Worm (Caenorhabditis elegans) whole organism, young adult: Measurements from ENCODE around the gene F11C7.6.

Experiments
- B0336.3 ChIP-seq: fragments of 200-800 bp; sonication (Bioruptor generic); IDR thresholded peaks from 2 replicates; pipeline ENCODE4 v1.3.6; 2022; ENCODE audit warnings: missing genetic modification characterization, missing compliant biosample characterization
- F23B12.7 ChIP-seq: sonication (generic microtip); optimal IDR thresholded peaks from 2 replicates; lab custom pipeline; 2017; ENCODE audit warnings: missing genetic modification characterization, mild to moderate bottlenecking, missing compliant biosample characterization, antibody characterized with exemption, moderate library complexity; ENCODE audit not compliant: insufficient read depth
- F55B11.4 ChIP-seq: sonication (generic microtip); optimal IDR thresholded peaks from 2 replicates; lab custom pipeline; 2016; ENCODE audit warnings: missing compliant biosample characterization, missing genetic modification characterization, borderline replicate concordance; ENCODE audit not compliant: insufficient read depth
- F57A8.1 ChIP-seq: fragments of 200-800 bp; sonication (Bioruptor generic); optimal IDR thresholded peaks from 2 replicates; lab custom pipeline; 2018; ENCODE audit warnings: mild to moderate bottlenecking, missing genetic modification characterization, moderate library complexity, missing compliant biosample characterization
- K11D2.4 ChIP-seq: fragments of 200-800 bp; sonication (Bioruptor generic); IDR thresholded peaks from 2 replicates; pipeline ENCODE4 v1.3.6; 2022; ENCODE audit warnings: missing genetic modification reagents, missing genetic modification characterization, missing compliant biosample characterization
- T07F8.4 ChIP-seq: sonication (generic microtip); optimal IDR thresholded peaks from 2 replicates; lab custom pipeline; 2016; ENCODE audit warnings: mild to moderate bottlenecking, missing genetic modification characterization, moderate library complexity, missing compliant biosample characterization
- Y53F4B.3 ChIP-seq: fragments of 200-800 bp; sonication (Bioruptor generic); IDR thresholded peaks from 2 replicates; pipeline ENCODE4 v1.3.6; 2022; ENCODE audit warnings: missing genetic modification reagents, missing genetic modification characterization, missing compliant biosample characterization
- Y79H2A.3 ChIP-seq: fragments of 200-800 bp; sonication (Bioruptor generic); conservative IDR thresholded peaks from 2 replicates; pipeline ENCODE4 v1.3.6; 2022; ENCODE audit warnings: missing genetic modification reagents, missing genetic modification characterization, missing compliant biosample characterization
- Y95B8A.8 ChIP-seq: fragments of 200-800 bp; sonication (Bioruptor generic); IDR thresholded peaks from 2 replicates; pipeline ENCODE4 v1.3.6; 2022; ENCODE audit warnings: missing genetic modification reagents, missing genetic modification characterization, missing compliant biosample characterization
- athp-1 ChIP-seq: sonication (generic microtip); optimal IDR thresholded peaks from 2 replicates; lab custom pipeline; 2017; ENCODE audit warnings: mild to moderate bottlenecking, missing genetic modification characterization, missing compliant biosample characterization
- attf-5 ChIP-seq: fragments of 200-800 bp; sonication (Bioruptor generic); optimal IDR thresholded peaks from 2 replicates; lab custom pipeline; 2018; ENCODE audit warnings: mild to moderate bottlenecking, missing genetic modification characterization, missing compliant biosample characterization
- ccch-3 ChIP-seq: fragments of 200-800 bp; sonication (Bioruptor generic); optimal IDR thresholded peaks from 2 replicates; lab custom pipeline; 2018; ENCODE audit warnings: mild to moderate bottlenecking, missing genetic modification characterization, missing compliant biosample characterization
- ceh-100 ChIP-seq: fragments of 200-800 bp; sonication (Bioruptor generic); IDR thresholded peaks from 2 replicates; pipeline ENCODE4 v1.3.6; 2022; ENCODE audit warnings: missing genetic modification reagents, missing genetic modification characterization, missing compliant biosample characterization
- ceh-27 ChIP-seq: fragments of 200-800 bp; sonication (Bioruptor generic); optimal IDR thresholded peaks from 2 replicates; lab custom pipeline; 2018; ENCODE audit warnings: mild to moderate bottlenecking, missing genetic modification characterization, moderate library complexity, missing compliant biosample characterization
- die-1 ChIP-seq: sonication (generic microtip); optimal IDR thresholded peaks from 2 replicates; lab custom pipeline; 2016; ENCODE audit warnings: missing genotype, mild to moderate bottlenecking, missing genetic modification characterization, missing compliant biosample characterization
- dox-1 ChIP-seq: fragments of 200-800 bp; sonication (Bioruptor generic); IDR thresholded peaks from 2 replicates; pipeline ENCODE4 v1.3.6; 2022; ENCODE audit warnings: missing genetic modification reagents, missing genetic modification characterization, missing compliant biosample characterization
- dpff-1 ChIP-seq: sonication (generic microtip); optimal IDR thresholded peaks from 2 replicates; lab custom pipeline; 2017; ENCODE audit warnings: mild to moderate bottlenecking, missing genetic modification characterization, missing compliant biosample characterization
- ets-4 ChIP-seq: fragments of 200-800 bp; sonication (Bioruptor generic); optimal IDR thresholded peaks from 2 replicates; lab custom pipeline; 2018; ENCODE audit warnings: mild to moderate bottlenecking, missing genetic modification characterization, missing compliant biosample characterization
- fkh-3 ChIP-seq: sonication (generic microtip); optimal IDR thresholded peaks from 2 replicates; lab custom pipeline; 2016; ENCODE audit warnings: mild to moderate bottlenecking, missing genetic modification characterization, missing compliant biosample characterization
- hlh-12 ChIP-seq: sonication (generic microtip); optimal IDR thresholded peaks from 2 replicates; lab custom pipeline; 2016; ENCODE audit warnings: missing genetic modification characterization, missing compliant biosample characterization
- hmg-1.2 ChIP-seq: fragments of 200-800 bp; sonication (Bioruptor generic); IDR thresholded peaks from 2 replicates; pipeline ENCODE4 v1.3.6; 2022; ENCODE audit warnings: missing genetic modification reagents, missing genetic modification characterization, missing compliant biosample characterization
- hsf-1 ChIP-seq: fragments of 200-800 bp; sonication (Bioruptor generic); IDR thresholded peaks from 2 replicates; pipeline ENCODE4 v1.3.6; 2022; ENCODE audit warnings: missing genetic modification reagents, missing genetic modification characterization, missing compliant biosample characterization
- let-526 ChIP-seq: fragments of 200-800 bp; sonication (Bioruptor generic); IDR thresholded peaks from 2 replicates; pipeline ENCODE4 v1.3.6; 2022; ENCODE audit warnings: missing genetic modification reagents, missing genetic modification characterization, missing compliant biosample characterization
- lin-26 ChIP-seq: fragments of 200-800 bp; sonication (Bioruptor generic); IDR thresholded peaks from 2 replicates; pipeline ENCODE4 v1.3.6; 2022; ENCODE audit warnings: missing genetic modification reagents, missing genetic modification characterization, missing compliant biosample characterization
- lin-35 ChIP-seq, 3 experiments: fragments of 150-350 bp in 2 of 3; sonication (generic microtip) in 1 of 3; optimal IDR thresholded peaks; 2 replicates each; lab custom pipeline; 2014 to 2018; ENCODE audit warnings: missing biosample characterization in 3 of 3, missing genetic modification characterization in 3 of 3, missing genetic modification reagents in 3 of 3
- lin-40 ChIP-seq: sonication (generic microtip); optimal IDR thresholded peaks from 2 replicates; lab custom pipeline; 2016; ENCODE audit warnings: missing genetic modification characterization, mild to moderate bottlenecking, missing compliant biosample characterization, missing genotype, missing genetic modification reagents
- madf-10 ChIP-seq: sonication (generic microtip); optimal IDR thresholded peaks from 2 replicates; lab custom pipeline; 2016; ENCODE audit warnings: mild to moderate bottlenecking, missing genetic modification characterization, missing compliant biosample characterization
- madf-6 ChIP-seq: fragments of 200-800 bp; sonication (Bioruptor generic); IDR thresholded peaks from 2 replicates; pipeline ENCODE4 v1.3.6; 2022; ENCODE audit warnings: missing genetic modification reagents, missing genetic modification characterization, missing compliant biosample characterization
- mcd-1 ChIP-seq: fragments of 200-800 bp; sonication (Bioruptor generic); IDR thresholded peaks from 2 replicates; pipeline ENCODE4 v1.3.6; 2022; ENCODE audit warnings: missing genetic modification reagents, missing genetic modification characterization, missing compliant biosample characterization
- nfya-1 ChIP-seq: sonication (generic microtip); optimal IDR thresholded peaks from 2 replicates; lab custom pipeline; 2017; ENCODE audit warnings: antibody characterized with exemption, missing compliant biosample characterization, missing genetic modification characterization, borderline replicate concordance; ENCODE audit not compliant: insufficient read depth
- nfya-2 ChIP-seq: fragments of 200-800 bp; sonication (Bioruptor generic); IDR thresholded peaks from 2 replicates; pipeline ENCODE4 v1.3.6; 2022; ENCODE audit warnings: missing genetic modification reagents, missing genetic modification characterization, missing compliant biosample characterization
- nfyb-1 ChIP-seq: fragments of 200-800 bp; sonication (Bioruptor generic); IDR thresholded peaks from 2 replicates; pipeline ENCODE4 v1.3.6; 2022; ENCODE audit warnings: missing genetic modification reagents, missing genetic modification characterization, missing compliant biosample characterization
- nhr-80 ChIP-seq: sonication (generic microtip); optimal IDR thresholded peaks from 2 replicates; lab custom pipeline; 2016; ENCODE audit warnings: missing genetic modification characterization, missing compliant biosample characterization
- nhr-90 ChIP-seq: sonication (generic microtip); optimal IDR thresholded peaks from 2 replicates; lab custom pipeline; 2016; ENCODE audit warnings: missing genotype, mild to moderate bottlenecking, missing genetic modification characterization, missing compliant biosample characterization
- pha-4 ChIP-seq: fragments of 150-350 bp; sonication (generic microtip); optimal IDR thresholded peaks from 2 replicates; lab custom pipeline; 2014; ENCODE audit warnings: missing biosample characterization, missing genetic modification reagents, missing genetic modification characterization
- rcor-1 ChIP-seq: fragments of 200-800 bp; sonication (Bioruptor generic); IDR thresholded peaks from 2 replicates; pipeline ENCODE4 v1.3.6; 2022; ENCODE audit warnings: missing genetic modification reagents, missing genetic modification characterization, missing compliant biosample characterization
- repo-1 ChIP-seq: sonication (generic microtip); optimal IDR thresholded peaks from 2 replicates; lab custom pipeline; 2017; ENCODE audit warnings: mild to moderate bottlenecking, missing genetic modification characterization, missing compliant biosample characterization
- sdz-38 ChIP-seq: sonication (generic microtip); optimal IDR thresholded peaks from 2 replicates; lab custom pipeline; 2016; ENCODE audit warnings: missing genotype, missing genetic modification characterization, missing compliant biosample characterization
- snpc-3.4 ChIP-seq: sonication (generic microtip); optimal IDR thresholded peaks from 2 replicates; lab custom pipeline; 2017; ENCODE audit warnings: missing genetic modification characterization, mild to moderate bottlenecking, missing compliant biosample characterization, antibody characterized with exemption, moderate library complexity, missing genotype, missing genetic modification reagents
- snpc-4 ChIP-seq, 5 experiments: fragments of 150-350 bp in 1 of 5; sonication (generic microtip) in 4 of 5; optimal IDR thresholded peaks; 2 replicates each; lab custom pipeline; 2014 to 2018; ENCODE audit warnings: missing genetic modification characterization in 5 of 5, missing biosample characterization in 3 of 5, antibody characterized with exemption in 2 of 5, mild to moderate bottlenecking in 2 of 5, missing compliant biosample characterization in 2 of 5, missing genotype in 2 of 5, moderate library complexity in 2 of 5, missing genetic modification reagents in 1 of 5
- somi-1 ChIP-seq: fragments of 200-800 bp; sonication (Bioruptor generic); optimal IDR thresholded peaks from 2 replicates; lab custom pipeline; 2018; ENCODE audit warnings: mild to moderate bottlenecking, missing genetic modification characterization, missing compliant biosample characterization
- tbp1 ChIP-seq: fragments of 200-800 bp; sonication (Bioruptor generic); optimal IDR thresholded peaks from 2 replicates; lab custom pipeline; 2018; ENCODE audit warnings: mild to moderate bottlenecking, missing genetic modification characterization, missing compliant biosample characterization
- zfh-2 ChIP-seq: fragments of 200-800 bp; sonication (Bioruptor generic); conservative IDR thresholded peaks from 2 replicates; pipeline ENCODE4 v1.3.6; 2022; ENCODE audit warnings: missing genetic modification reagents, missing genetic modification characterization, missing compliant biosample characterization
- ztf-18 ChIP-seq: sonication (generic microtip); optimal IDR thresholded peaks from 2 replicates; lab custom pipeline; 2016; ENCODE audit warnings: missing genotype, mild to moderate bottlenecking, missing genetic modification characterization, missing compliant biosample characterization
- ztf-26 ChIP-seq: sonication (generic microtip); optimal IDR thresholded peaks from 2 replicates; lab custom pipeline; 2017; ENCODE audit warnings: missing genetic modification characterization, missing compliant biosample characterization
- ztf-3 ChIP-seq: fragments of 200-800 bp; sonication (Bioruptor generic); optimal IDR thresholded peaks from 2 replicates; lab custom pipeline; 2018; ENCODE audit warnings: mild to moderate bottlenecking, missing genetic modification characterization, missing compliant biosample characterization

Gene F11C7.6

DNA sequence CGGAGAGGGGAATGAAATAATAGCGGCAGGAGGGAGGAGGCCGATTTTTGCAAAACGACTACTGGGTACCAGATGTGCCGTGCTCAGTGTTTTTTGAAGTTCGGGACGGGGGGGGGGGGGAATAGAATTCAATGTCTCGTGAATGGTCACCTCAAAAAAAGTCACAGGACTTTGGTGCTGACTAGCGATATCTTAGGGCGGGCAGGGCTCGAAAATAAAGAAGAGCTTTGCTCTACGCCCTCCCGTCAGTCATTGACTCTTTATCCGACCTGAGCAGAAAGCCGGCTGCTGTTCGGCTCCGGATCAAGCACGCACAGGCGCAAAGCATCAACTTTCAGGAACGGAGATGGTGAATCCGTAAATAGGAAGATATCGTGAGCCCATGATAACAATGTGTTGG lies 10.8 kb upstream of the F11C7.6 start:
- no peak for TF ChIP-seq Y53F4B.3
- TF ChIP-seq zfh-2: peak; percentile 51
- TF ChIP-seq, all 124 proteins: peak for 1

DNA sequence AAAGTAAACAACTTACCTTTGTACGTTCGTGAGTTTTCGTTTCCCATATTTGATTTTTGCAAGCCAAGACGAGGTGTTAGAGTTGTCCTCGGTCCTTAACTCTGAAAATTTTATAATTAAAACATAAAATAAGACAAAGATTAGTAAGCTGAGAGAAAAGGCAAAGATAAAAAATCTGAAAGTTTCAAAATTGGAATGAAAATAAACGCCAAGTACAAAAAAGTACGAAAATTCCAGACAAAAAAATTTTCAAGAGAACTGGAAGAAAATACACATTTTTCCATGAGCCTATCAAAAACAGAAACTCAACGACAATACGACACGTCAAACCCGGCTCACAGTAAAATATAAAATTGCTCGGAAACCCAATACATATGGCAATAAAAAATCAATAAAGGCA lies 9.8 kb upstream of the F11C7.6 start, which contains the start of gene F10D7.5:
Gene F10D7.5 (minus strand): TSS at position 101 of the 400 bp plus-strand sequence.
- TF ChIP-seq pha-4: no peak
- TF ChIP-seq ets-4 (GFP tag; lab: Kevin White, UChicago): no peak
- TF ChIP-seq ccch-3 (GFP tag; lab: Kevin White, UChicago): no peak
- TF ChIP-seq dpff-1 (tag; lab: Kevin White, UChicago): no peak
- no peak for TF ChIP-seq F55B11.4
- no peak for TF ChIP-seq dox-1 (GFP tag; lab: Robert Waterston, UW)
- no peak for TF ChIP-seq ztf-3 (GFP tag; lab: Kevin White, UChicago)
- TF ChIP-seq nfya-2 (GFP tag; lab: Robert Waterston, UW): no peak
- no peak for TF ChIP-seq let-526
- no peak for TF ChIP-seq athp-1 (tag; lab: Kevin White, UChicago)
- no peak for TF ChIP-seq nhr-90 (tag; lab: Kevin White, UChicago)
- no peak for TF ChIP-seq repo-1 (tag; lab: Kevin White, UChicago)
- no peak for TF ChIP-seq snpc-3.4 (tag; lab: Kevin White, UChicago)
- TF ChIP-seq Y95B8A.8 (GFP tag; lab: Robert Waterston, UW): no peak
- no peak for TF ChIP-seq sdz-38 (tag; lab: Kevin White, UChicago)
- TF ChIP-seq hsf-1: no peak
- no peak for TF ChIP-seq nfya-1
- TF ChIP-seq fkh-3 (tag; lab: Kevin White, UChicago): no peak

DNA sequence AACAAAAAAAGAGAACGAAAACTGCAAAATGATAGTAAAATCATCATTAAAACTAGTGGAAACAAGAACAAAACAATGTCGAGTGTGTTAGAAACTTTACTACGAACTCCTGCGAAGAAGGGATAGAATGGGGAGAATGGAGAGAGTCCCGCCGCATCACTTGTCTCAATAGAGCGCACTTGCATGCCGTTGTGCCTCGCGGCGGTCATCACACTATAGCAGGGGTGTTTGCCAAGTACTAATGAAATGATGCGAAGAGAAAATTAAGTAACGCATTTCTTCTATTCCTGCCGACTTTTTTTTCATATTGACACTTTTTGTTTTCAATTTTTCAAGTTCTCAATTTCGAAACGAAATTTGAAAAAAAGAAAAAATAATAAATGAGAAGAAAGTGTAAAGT lies 9.2 kb upstream of the F11C7.6 start:
- peak; percentile 75 for TF ChIP-seq madf-10 (tag; lab: Kevin White, UChicago)
- peak; percentile 96 for TF ChIP-seq mcd-1 (GFP tag; lab: Robert Waterston, UW)
- TF ChIP-seq tbp1 (GFP tag; lab: Kevin White, UChicago): peak; percentile 13
- TF ChIP-seq lin-40 (tag; lab: Kevin White, UChicago): peak; percentile 80
- no peak for TF ChIP-seq snpc-4 (GFP tag; optimal IDR thresholded peaks at IDR 0.05; lab: Kevin White, UChicago)
- peak in 3 of 4 experiments; percentile 18 to 50 (median 30) for TF ChIP-seq snpc-4 (tag; optimal IDR thresholded peaks at IDR 0.05; lab: Kevin White, UChicago)
- TF ChIP-seq nhr-80: peak; percentile 92
- 0 out of 2 replicates have a peak, but pooled peaks have one; percentile 40 for TF ChIP-seq K11D2.4 (GFP tag; lab: Robert Waterston, UW)
- no peak for TF ChIP-seq B0336.3 (GFP tag; lab: Robert Waterston, UW)
- TF ChIP-seq somi-1: peak; percentile 11
- no peak for TF ChIP-seq nfyb-1 (GFP tag; lab: Robert Waterston, UW)
- TF ChIP-seq lin-26 (GFP tag; lab: Robert Waterston, UW): no peak
- TF ChIP-seq lin-35 (GFP tag; optimal IDR thresholded peaks at IDR 0.05; lab: Kevin White, UChicago): peak in 1 of 3 experiments; percentile 27
- TF ChIP-seq hmg-1.2: peak; percentile 43; the same call in 1 of the 2 replicates
- peak; percentile 74 for TF ChIP-seq ztf-26 (tag; lab: Kevin White, UChicago)
- TF ChIP-seq Y79H2A.3 (GFP tag; lab: Robert Waterston, UW): no peak
- no peak for TF ChIP-seq F57A8.1 (GFP tag; lab: Kevin White, UChicago)
- TF ChIP-seq hlh-12 (tag; lab: Kevin White, UChicago): no peak
- TF ChIP-seq ztf-18 (tag; lab: Kevin White, UChicago): peak; percentile 5
- no peak for TF ChIP-seq athp-1 (tag; lab: Kevin White, UChicago)
- TF ChIP-seq F23B12.7 (tag; lab: Kevin White, UChicago): peak; percentile 61
- TF ChIP-seq dox-1 (GFP tag; lab: Robert Waterston, UW): peak; percentile 65
- no peak for TF ChIP-seq T07F8.4
- TF ChIP-seq ceh-100 (GFP tag; lab: Robert Waterston, UW): no peak
- no peak for TF ChIP-seq die-1 (tag; lab: Kevin White, UChicago)
- peak; percentile 72 for TF ChIP-seq ceh-27 (GFP tag; lab: Kevin White, UChicago)
- TF ChIP-seq madf-6 (GFP tag; lab: Robert Waterston, UW): no peak
- TF ChIP-seq rcor-1 (GFP tag; lab: Robert Waterston, UW): peak; percentile 17; the same call in 1 of the 2 replicates
- TF ChIP-seq attf-5 (GFP tag; lab: Kevin White, UChicago): peak; percentile 57
